Worm (Caenorhabditis elegans) whole organism, L4/young adult: Measurements from ENCODE around the gene Y66C5A.2.

Source experiments
- W03F9.2 ChIP-seq: fragments of 150-350 bp; optimal IDR thresholded peaks from 2 replicates; lab custom pipeline; 2014; ENCODE audit warnings: missing biosample characterization, missing genetic modification characterization
- dao-5 ChIP-seq: sonication (generic microtip); optimal IDR thresholded peaks from 2 replicates; lab custom pipeline; 2016; ENCODE audit warnings: missing genotype, missing genetic modification characterization, moderate library complexity, missing compliant biosample characterization
- him-1 ChIP-seq: sonication (generic microtip); optimal IDR thresholded peaks from 2 replicates; lab custom pipeline; 2016; ENCODE audit warnings: missing genotype, missing genetic modification reagents, missing genetic modification characterization, missing compliant biosample characterization

DNA sequence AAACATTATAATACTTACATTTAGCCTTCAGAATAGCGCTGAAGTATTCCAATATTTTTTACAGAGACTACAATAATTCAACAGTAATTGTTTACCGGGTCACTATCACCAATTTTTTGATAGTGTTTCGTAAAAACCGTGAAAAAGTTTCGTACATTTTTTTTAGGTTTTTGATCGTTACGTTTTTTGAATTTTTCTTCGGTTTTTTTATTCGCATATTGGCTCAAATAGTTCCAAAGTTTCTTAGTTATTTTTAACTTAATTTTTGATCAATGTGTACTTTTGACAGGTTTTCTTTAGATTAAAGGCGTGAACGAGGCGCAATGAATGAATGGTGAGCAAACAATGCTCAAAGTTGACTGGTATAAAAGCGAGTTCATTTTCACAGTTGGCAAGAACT, 37.4 kb upstream of the Y66C5A.2 start, which contains the start of gene fipr-3:
- TF ChIP-seq W03F9.2: no peak
- no peak for TF ChIP-seq him-1 (tag; lab: Kevin White, UChicago)
- no peak for TF ChIP-seq dao-5 (tag; lab: Kevin White, UChicago)
